Fruit fly (Drosophila melanogaster): ENCODE results near the gene ovm.

DNA sequence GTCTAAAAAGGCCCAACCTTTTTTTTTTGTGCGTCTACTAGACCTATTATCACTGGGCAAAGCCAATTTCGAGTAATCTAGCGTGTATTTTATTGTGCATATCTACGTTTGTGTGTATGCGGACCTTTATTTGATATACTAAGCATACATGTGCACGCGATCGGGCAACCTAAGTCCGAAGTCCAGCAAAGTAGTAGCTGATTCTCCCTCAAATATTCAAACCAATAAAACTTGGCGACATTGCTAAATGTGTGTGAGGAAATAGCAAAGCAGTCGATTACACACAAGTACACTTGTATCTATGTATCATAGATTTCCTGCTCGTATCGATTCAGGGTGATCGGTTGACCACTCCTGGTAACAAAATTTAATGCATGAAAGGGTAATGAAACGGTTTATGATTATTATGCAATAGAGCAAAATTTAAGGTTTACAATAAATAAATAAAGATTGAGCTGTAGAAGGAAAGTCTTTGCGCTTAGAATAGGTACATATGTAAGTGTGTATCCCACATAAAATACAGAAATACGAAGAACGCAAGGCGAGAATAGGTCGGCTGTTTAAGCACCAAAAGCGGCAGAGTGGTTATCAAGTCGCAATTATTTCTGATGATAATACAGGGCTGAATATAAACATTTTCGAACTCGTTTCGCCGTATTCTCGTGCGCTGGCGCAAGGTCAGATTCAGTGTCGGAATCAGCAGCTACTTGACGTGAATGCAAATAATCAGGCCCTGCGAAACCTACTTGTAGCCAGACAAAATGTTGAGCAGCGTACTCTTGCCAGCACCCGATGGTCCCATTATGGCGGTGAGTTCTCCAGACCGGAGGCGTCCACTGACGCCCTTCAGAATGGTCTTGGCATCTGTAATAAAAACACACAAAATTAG, 15.2 kb downstream of the ovm start:
- TF ChIP-seq Sin3A (optimal IDR thresholded peaks at IDR 0.05) = no peak
- TF ChIP-seq insv (optimal IDR thresholded peaks at IDR 0.05) = no peak
- no peak for TF ChIP-seq psq (optimal IDR thresholded peaks at IDR 0.05)
- TF ChIP-seq ttk (optimal IDR thresholded peaks at IDR 0.05) = no peak
- no peak for TF ChIP-seq Myc (optimal IDR thresholded peaks at IDR 0.05)
